Fruit fly (Drosophila melanogaster) whole organism, pupa: ENCODE measurements around the gene CG10011.

ENCODE experiments used
- CG10348 ChIP-seq: fragments of 200-800 bp; sonication (Bioruptor generic); IDR thresholded peaks from 2 replicates; pipeline ENCODE4 v1.3.6; 2022; ENCODE audit warnings: missing biosample characterization, missing genetic modification characterization
- CG12605 ChIP-seq: fragments of 200-800 bp; sonication (Bioruptor generic); IDR thresholded peaks from 2 replicates; pipeline ENCODE4 v1.3.6; 2022; ENCODE audit warnings: missing biosample characterization, missing genetic modification characterization
- CG13204 ChIP-seq: fragments of 200-800 bp; sonication (Bioruptor generic); optimal IDR thresholded peaks from 2 replicates; lab custom pipeline; 2018; ENCODE audit warnings: missing biosample characterization, mild to moderate bottlenecking, missing genetic modification characterization, moderate library complexity
- CG14655 ChIP-seq: fragments of 200-800 bp; sonication (Bioruptor generic); optimal IDR thresholded peaks from 3 replicates; lab custom pipeline; 2017; ENCODE audit warnings: mild to moderate bottlenecking, missing biosample characterization, missing genetic modification reagents, missing genetic modification characterization
- CG15710 ChIP-seq: fragments of 200-800 bp; sonication (Bioruptor generic); optimal IDR thresholded peaks from 2 replicates; lab custom pipeline; 2018; ENCODE audit warnings: missing biosample characterization, mild to moderate bottlenecking, missing genetic modification characterization, moderate library complexity
- CG17806 ChIP-seq: fragments of 200-800 bp; sonication (Bioruptor generic); optimal IDR thresholded peaks from 2 replicates; lab custom pipeline; 2018; ENCODE audit warnings: missing biosample characterization, mild to moderate bottlenecking, missing genetic modification characterization, moderate library complexity
- CG32121 ChIP-seq: fragments of 200-800 bp; sonication (Bioruptor generic); IDR thresholded peaks from 2 replicates; pipeline ENCODE4 v1.3.6; 2022; ENCODE audit warnings: missing biosample characterization, missing genetic modification characterization
- CG34367 ChIP-seq: fragments of 200-800 bp; sonication (Bioruptor generic); optimal IDR thresholded peaks from 2 replicates; lab custom pipeline; 2018; ENCODE audit warnings: missing biosample characterization, mild to moderate bottlenecking, missing genetic modification characterization
- CG4496 ChIP-seq: fragments of 200-800 bp; sonication (Bioruptor generic); IDR thresholded peaks from 3 replicates; pipeline ENCODE4 v1.3.6; 2022; ENCODE audit warnings: missing biosample characterization, missing genetic modification characterization
- CG8159 ChIP-seq: fragments of 200-800 bp; sonication (Bioruptor generic); optimal IDR thresholded peaks from 3 replicates; lab custom pipeline; 2018; ENCODE audit warnings: missing biosample characterization, mild to moderate bottlenecking, missing genetic modification characterization, moderate library complexity
- CG8301 ChIP-seq: fragments of 200-800 bp; sonication (Bioruptor generic); optimal IDR thresholded peaks from 2 replicates; lab custom pipeline; 2018; ENCODE audit warnings: missing biosample characterization, mild to moderate bottlenecking, missing genetic modification characterization
- CG9948 ChIP-seq: fragments of 200-800 bp; sonication (Bioruptor generic); optimal IDR thresholded peaks from 2 replicates; lab custom pipeline; 2018; ENCODE audit warnings: missing biosample characterization, mild to moderate bottlenecking, missing genetic modification characterization, moderate library complexity
- D1 ChIP-seq: fragments of 200-800 bp; sonication (Bioruptor generic); optimal IDR thresholded peaks from 2 replicates; lab custom pipeline; 2018; ENCODE audit warnings: missing biosample characterization, mild to moderate bottlenecking, missing genetic modification characterization, moderate library complexity
- EcR ChIP-seq: fragments of 200-800 bp; sonication (Bioruptor generic); optimal IDR thresholded peaks from 3 replicates; lab custom pipeline; 2019; ENCODE audit warnings: missing biosample characterization, missing genetic modification characterization, mild to moderate bottlenecking, moderate library complexity, missing genetic modification reagents
- Ets98B ChIP-seq: fragments of 200-800 bp; sonication (Bioruptor generic); IDR thresholded peaks from 2 replicates; pipeline ENCODE4 v1.3.6; 2022; ENCODE audit warnings: missing biosample characterization, missing genetic modification characterization
- Pif1A ChIP-seq: fragments of 200-800 bp; sonication (Bioruptor generic); optimal IDR thresholded peaks from 3 replicates; lab custom pipeline; 2016; ENCODE audit warnings: missing biosample characterization, missing genetic modification characterization
- Pif1B ChIP-seq: fragments of 200-800 bp; sonication (Bioruptor generic); optimal IDR thresholded peaks from 3 replicates; lab custom pipeline; 2016; ENCODE audit warnings: missing biosample characterization, missing genetic modification characterization
- Snoo ChIP-seq: fragments of 200-800 bp; sonication (Bioruptor generic); optimal IDR thresholded peaks from 3 replicates; lab custom pipeline; 2017; ENCODE audit warnings: missing biosample characterization, mild to moderate bottlenecking, missing genetic modification characterization, inconsistent platforms
- fd96Ca ChIP-seq: fragments of 200-800 bp; sonication (Bioruptor generic); IDR thresholded peaks from 3 replicates; pipeline ENCODE4 v1.3.6; 2022; ENCODE audit warnings: missing biosample characterization, missing genetic modification characterization
- gl ChIP-seq: fragments of 200-800 bp; sonication (Bioruptor generic); optimal IDR thresholded peaks from 2 replicates; lab custom pipeline; 2018; ENCODE audit warnings: missing biosample characterization, mild to moderate bottlenecking, missing genetic modification characterization
- rn ChIP-seq: fragments of 200-800 bp; sonication (Bioruptor generic); IDR thresholded peaks from 2 replicates; pipeline ENCODE4 v1.3.6; 2022; ENCODE audit warnings: missing biosample characterization, missing genetic modification characterization

Gene CG10011

dm6 chr3R:28569529-28570175 lies 65.2 kb downstream of the CG10011 start:
- TF ChIP-seq gl (tag; lab: Kevin White, UChicago) (no peak), Pif1B (GFP tag; lab: Kevin White, UChicago) (peak; percentile 24), CG14655 (GFP tag; lab: Kevin White, UChicago) (peak; percentile 9)

- TF ChIP-seq CG12605 (no peak), CG15710 (tag; lab: Kevin White, UChicago) (no peak), CG8301 (tag; lab: Kevin White, UChicago) (no peak), Ets98B (GFP tag; lab: Robert Waterston, UW) (no peak), Snoo (tag; lab: Kevin White, UChicago) (no peak), Pif1B (GFP tag; lab: Kevin White, UChicago) (no peak), CG13204 (no peak), Pif1A (no peak), CG9948 (no peak), D1 (no peak), fd96Ca (GFP tag; lab: Robert Waterston, UW) (no peak), CG4496 (GFP tag; lab: Robert Waterston, UW) (no peak), EcR (no peak), CG17806 (no peak), rn (GFP tag; lab: Robert Waterston, UW) (no peak), CG32121 (no peak), CG10348 (GFP tag; lab: Robert Waterston, UW) (no peak)
These were observed 66.7 kb downstream of the CG10011 start for dm6 chr3R:28568095-28568750.

dm6 chr3R:28563531-28563930 lies 71.4 kb downstream of the CG10011 start:
- no peak for TF ChIP-seq Ets98B (GFP tag; lab: Robert Waterston, UW)
- TF ChIP-seq Snoo (tag; lab: Kevin White, UChicago): no peak
- TF ChIP-seq CG8301 (tag; lab: Kevin White, UChicago): no peak
- TF ChIP-seq Pif1A: no peak
- TF ChIP-seq D1: no peak
- no peak for TF ChIP-seq CG32121
- no peak for TF ChIP-seq EcR
- TF ChIP-seq CG4496 (GFP tag; lab: Robert Waterston, UW): no peak
- TF ChIP-seq CG34367 (tag; lab: Kevin White, UChicago): no peak
- TF ChIP-seq CG13204: no peak
- no peak for TF ChIP-seq CG10348 (GFP tag; lab: Robert Waterston, UW)
- TF ChIP-seq Pif1B (GFP tag; lab: Kevin White, UChicago): no peak

dm6 chr3R:28562654-28563198 lies 72.2 kb downstream of the CG10011 start:
- TF ChIP-seq gl (tag; lab: Kevin White, UChicago): no peak
- TF ChIP-seq CG8159 (tag; lab: Kevin White, UChicago): no peak
- no peak for TF ChIP-seq CG8301 (tag; lab: Kevin White, UChicago)
- no peak for TF ChIP-seq CG13204
- TF ChIP-seq CG12605: no peak
- no peak for TF ChIP-seq CG9948
- TF ChIP-seq CG14655 (GFP tag; lab: Kevin White, UChicago): peak; percentile 14
- TF ChIP-seq CG10348 (GFP tag; lab: Robert Waterston, UW): no peak
- no peak for TF ChIP-seq rn (GFP tag; lab: Robert Waterston, UW)
- TF ChIP-seq Pif1A: no peak
- TF ChIP-seq Snoo (tag; lab: Kevin White, UChicago): no peak
- TF ChIP-seq Pif1B (GFP tag; lab: Kevin White, UChicago): peak; percentile 3

dm6 chr3R:28561320-28561831 lies 73.5 kb downstream of the CG10011 start:
- no peak for TF ChIP-seq CG12605
- no peak for TF ChIP-seq Snoo (tag; lab: Kevin White, UChicago)
- TF ChIP-seq D1: no peak
- no peak for TF ChIP-seq CG32121
- no peak for TF ChIP-seq CG4496 (GFP tag; lab: Robert Waterston, UW)
- no peak for TF ChIP-seq Ets98B (GFP tag; lab: Robert Waterston, UW)
- TF ChIP-seq CG10348 (GFP tag; lab: Robert Waterston, UW): no peak
- TF ChIP-seq CG9948: no peak
- TF ChIP-seq EcR: no peak
- no peak for TF ChIP-seq rn (GFP tag; lab: Robert Waterston, UW)
- TF ChIP-seq CG17806: no peak
- no peak for TF ChIP-seq Pif1B (GFP tag; lab: Kevin White, UChicago)
- no peak for TF ChIP-seq CG34367 (tag; lab: Kevin White, UChicago)
- TF ChIP-seq CG8301 (tag; lab: Kevin White, UChicago): no peak
- no peak for TF ChIP-seq CG15710 (tag; lab: Kevin White, UChicago)
- no peak for TF ChIP-seq CG14655 (GFP tag; lab: Kevin White, UChicago)
- no peak for TF ChIP-seq CG8159 (tag; lab: Kevin White, UChicago)
- no peak for TF ChIP-seq gl (tag; lab: Kevin White, UChicago)
- no peak for TF ChIP-seq fd96Ca (GFP tag; lab: Robert Waterston, UW)
- no peak for TF ChIP-seq Pif1A

- no peak for TF ChIP-seq Pif1A
- TF ChIP-seq EcR: no peak
- no peak for TF ChIP-seq rn (GFP tag; lab: Robert Waterston, UW)
- TF ChIP-seq Ets98B (GFP tag; lab: Robert Waterston, UW): no peak
- TF ChIP-seq Snoo (tag; lab: Kevin White, UChicago): peak; percentile 7
These were observed 76.1 kb downstream of the CG10011 start for dm6 chr3R:28558801-28559200.
